Fruit fly (Drosophila melanogaster) whole organism, adult: ENCODE measurements around the gene CG4751.

ENCODE experiments used
- CG11617 ChIP-seq: fragments of 200-800 bp; sonication (Bioruptor generic); optimal IDR thresholded peaks from 2 replicates; lab custom pipeline; 2017; ENCODE audit warnings: mild to moderate bottlenecking, missing biosample characterization, missing genetic modification reagents, missing genetic modification characterization
- CG12768 ChIP-seq: fragments of 200-800 bp; sonication (Bioruptor generic); optimal IDR thresholded peaks from 2 replicates; lab custom pipeline; 2017; ENCODE audit warnings: missing biosample characterization, missing genetic modification characterization, mild to moderate bottlenecking, moderate library complexity, missing genetic modification reagents
- CG14711 ChIP-seq: fragments of 200-800 bp; sonication (Bioruptor generic); optimal IDR thresholded peaks from 2 replicates; lab custom pipeline; 2018; ENCODE audit warnings: missing biosample characterization, mild to moderate bottlenecking, missing genetic modification characterization, moderate library complexity
- CG1620 ChIP-seq: fragments of 200-800 bp; sonication (Bioruptor generic); optimal IDR thresholded peaks from 2 replicates; lab custom pipeline; 2016; ENCODE audit warnings: missing biosample characterization, missing genetic modification characterization
- CG33017 ChIP-seq: fragments of 200-800 bp; sonication (Bioruptor generic); optimal IDR thresholded peaks from 2 replicates; lab custom pipeline; 2018; ENCODE audit warnings: missing biosample characterization, mild to moderate bottlenecking, missing genetic modification characterization, moderate library complexity
- CG5204 ChIP-seq: fragments of 200-800 bp; sonication (Bioruptor generic); optimal IDR thresholded peaks from 2 replicates; lab custom pipeline; 2016; ENCODE audit warnings: missing biosample characterization, missing genetic modification characterization
- CG7045 ChIP-seq: fragments of 200-800 bp; sonication (Bioruptor generic); optimal IDR thresholded peaks from 2 replicates; lab custom pipeline; 2017; ENCODE audit warnings: missing biosample characterization, mild to moderate bottlenecking, missing genetic modification characterization
- CG7101 ChIP-seq: fragments of 200-800 bp; sonication (Bioruptor generic); optimal IDR thresholded peaks from 2 replicates; lab custom pipeline; 2018; ENCODE audit warnings: missing biosample characterization, mild to moderate bottlenecking, missing genetic modification characterization, moderate library complexity
- Clk ChIP-seq: fragments of 200-800 bp; sonication (Bioruptor generic); optimal IDR thresholded peaks from 2 replicates; lab custom pipeline; 2017; ENCODE audit warnings: missing biosample characterization, missing genetic modification characterization
- Crg-1 ChIP-seq: fragments of 200-800 bp; sonication (Bioruptor generic); optimal IDR thresholded peaks from 2 replicates; lab custom pipeline; 2016; ENCODE audit warnings: missing biosample characterization, missing genetic modification characterization
- Hr96 ChIP-seq: fragments of 200-800 bp; sonication (Bioruptor generic); optimal IDR thresholded peaks from 2 replicates; lab custom pipeline; 2016; ENCODE audit warnings: missing biosample characterization, missing genetic modification characterization
- Mnt ChIP-seq: fragments of 200-800 bp; sonication (Bioruptor generic); optimal IDR thresholded peaks from 2 replicates; lab custom pipeline; 2016; ENCODE audit warnings: missing biosample characterization, mild to moderate bottlenecking, missing genetic modification characterization
- bab1 ChIP-seq: fragments of 200-800 bp; sonication (Bioruptor generic); optimal IDR thresholded peaks from 3 replicates; lab custom pipeline; 2019; ENCODE audit warnings: missing biosample characterization, mild to moderate bottlenecking, missing genetic modification characterization, moderate library complexity
- cic ChIP-seq: fragments of 200-800 bp; sonication (Bioruptor generic); optimal IDR thresholded peaks from 2 replicates; lab custom pipeline; 2017; ENCODE audit warnings: missing biosample characterization, mild to moderate bottlenecking, missing genetic modification characterization, moderate library complexity
- cnc ChIP-seq, 2 experiments: fragments of >200 bp; optimal IDR thresholded peaks; 2 replicates each; lab custom pipeline; 2017
- kay ChIP-seq: fragments of 200-800 bp; sonication (Bioruptor generic); peaks from one replicate; lab custom pipeline; 2016; ENCODE audit warnings: missing biosample characterization, missing genetic modification characterization, borderline replicate concordance
- ovo ChIP-seq: fragments of 200-800 bp; sonication (Bioruptor generic); optimal IDR thresholded peaks from 2 replicates; lab custom pipeline; 2016; ENCODE audit warnings: missing biosample characterization, missing genetic modification characterization
- pad ChIP-seq: fragments of 200-800 bp; sonication (Bioruptor generic); optimal IDR thresholded peaks from 3 replicates; lab custom pipeline; 2017; ENCODE audit warnings: missing biosample characterization, missing genetic modification characterization, mild to moderate bottlenecking, moderate library complexity, missing genetic modification reagents
- tj ChIP-seq: fragments of 200-800 bp; sonication (Bioruptor generic); optimal IDR thresholded peaks from 3 replicates; lab custom pipeline; 2017; ENCODE audit warnings: missing biosample characterization, mild to moderate bottlenecking, missing genetic modification characterization, moderate library complexity
- toe ChIP-seq: fragments of 200-800 bp; sonication (Bioruptor generic); optimal IDR thresholded peaks from 2 replicates; lab custom pipeline; 2016; ENCODE audit warnings: missing biosample characterization, missing genetic modification characterization

The CG4751 gene

DNA sequence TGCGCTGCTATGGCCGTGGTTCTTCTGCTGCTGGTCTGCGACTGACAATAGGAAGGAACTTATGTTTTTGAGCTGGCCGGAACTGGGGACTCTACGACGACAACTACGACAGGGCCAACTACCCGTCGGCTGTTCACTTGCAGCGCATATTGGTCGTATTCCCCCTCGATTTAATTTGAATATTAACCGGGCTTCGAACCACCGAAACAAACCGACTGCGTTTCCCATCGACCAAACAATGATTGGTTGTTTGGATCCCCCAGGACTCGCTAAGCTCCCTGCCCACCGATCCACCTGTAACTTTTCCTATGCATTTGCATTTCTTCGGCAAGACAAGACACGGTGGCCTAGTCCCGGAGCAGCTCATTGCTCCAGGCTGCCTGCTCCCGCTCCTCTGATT is 8.9 kb upstream of the CG4751 start, which contains the start of gene Dnaaf4:
Gene Dnaaf4 (minus strand): TSS at position 101 of the 400 bp plus-strand sequence.
- TF ChIP-seq cnc (optimal IDR thresholded peaks at IDR 0.05; lab: Kevin White, UChicago) = no peak
- no peak for TF ChIP-seq Clk (GFP tag; lab: Kevin White, UChicago)
- no peak for TF ChIP-seq CG33017 (tag; lab: Kevin White, UChicago)
- no peak for TF ChIP-seq bab1
- no peak for TF ChIP-seq Hr96 (GFP tag; lab: Kevin White, UChicago)
- TF ChIP-seq CG11617 (GFP tag; lab: Kevin White, UChicago) = no peak
- TF ChIP-seq CG12768 (GFP tag; lab: Kevin White, UChicago) = no peak
- TF ChIP-seq CG7045 (GFP tag; lab: Kevin White, UChicago) = no peak
- no peak for TF ChIP-seq toe (GFP tag; lab: Kevin White, UChicago)
- no peak for TF ChIP-seq tj (GFP tag; lab: Kevin White, UChicago)
- no peak for TF ChIP-seq CG1620 (GFP tag; lab: Kevin White, UChicago)
- no peak for TF ChIP-seq Crg-1 (GFP tag; lab: Kevin White, UChicago)
- no peak for TF ChIP-seq CG5204 (GFP tag; lab: Kevin White, UChicago)
- TF ChIP-seq CG14711 (tag; lab: Kevin White, UChicago) = no peak
- no peak for TF ChIP-seq Mnt
- TF ChIP-seq CG7101 (tag; lab: Kevin White, UChicago) = no peak
- TF ChIP-seq pad = no peak
- no peak for TF ChIP-seq cic (GFP tag; lab: Kevin White, UChicago)
- no peak for TF ChIP-seq ovo (GFP tag; lab: Kevin White, UChicago)
- TF ChIP-seq kay = no peak

DNA sequence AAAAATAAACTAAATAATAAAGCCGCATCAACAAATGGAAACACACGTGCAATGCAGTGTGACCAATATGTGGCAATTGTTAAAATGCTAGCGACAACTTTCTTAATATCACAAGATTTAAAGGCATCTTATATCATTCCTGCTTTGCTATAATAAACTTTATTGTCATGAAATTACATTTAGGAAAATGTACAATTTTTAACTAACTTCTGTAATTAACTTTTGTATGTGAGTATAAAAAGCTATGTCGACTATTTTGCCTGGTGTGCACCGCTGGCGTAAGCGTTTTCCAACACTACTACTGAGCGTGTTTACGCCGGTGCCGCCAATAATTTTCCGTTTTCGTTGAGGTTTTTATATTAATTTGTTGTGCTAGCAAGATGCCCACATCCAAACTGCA is 7.0 kb upstream of the CG4751 start, which contains the start of the genes Csl4 and Nup160:
Gene Csl4 (minus strand): TSS at position 69 of the 400 bp plus-strand sequence.
Gene Nup160 (plus strand): TSS at position 279 of the 400 bp plus-strand sequence.
- TF ChIP-seq tj (GFP tag; lab: Kevin White, UChicago) = peak; percentile 44
- no peak for TF ChIP-seq kay
- TF ChIP-seq CG14711 (tag; lab: Kevin White, UChicago) = peak; percentile 77
- TF ChIP-seq Crg-1 (GFP tag; lab: Kevin White, UChicago) = peak; percentile 89
- peak; percentile 80 for TF ChIP-seq CG12768 (GFP tag; lab: Kevin White, UChicago)
- TF ChIP-seq CG33017 (tag; lab: Kevin White, UChicago) = peak; percentile 74
- TF ChIP-seq CG7045 (GFP tag; lab: Kevin White, UChicago) = peak; percentile 30
- peak; percentile 82 for TF ChIP-seq Hr96 (GFP tag; lab: Kevin White, UChicago)
- peak; percentile 54 for TF ChIP-seq ovo (GFP tag; lab: Kevin White, UChicago)
- no peak for TF ChIP-seq Clk (GFP tag; lab: Kevin White, UChicago)
- peak; percentile 13 for TF ChIP-seq cic (GFP tag; lab: Kevin White, UChicago)
- TF ChIP-seq CG11617 (GFP tag; lab: Kevin White, UChicago) = peak; percentile 78
- no peak for TF ChIP-seq CG5204 (GFP tag; lab: Kevin White, UChicago)
- no peak for TF ChIP-seq cnc (optimal IDR thresholded peaks at IDR 0.05; lab: Kevin White, UChicago)
- peak; percentile 87 for TF ChIP-seq CG1620 (GFP tag; lab: Kevin White, UChicago)
- peak; percentile 86 for TF ChIP-seq CG7101 (tag; lab: Kevin White, UChicago)
- TF ChIP-seq toe (GFP tag; lab: Kevin White, UChicago) = no peak
- peak; percentile 86 for TF ChIP-seq bab1
- peak; percentile 66 for TF ChIP-seq pad
- TF ChIP-seq Mnt = peak; percentile 99

DNA sequence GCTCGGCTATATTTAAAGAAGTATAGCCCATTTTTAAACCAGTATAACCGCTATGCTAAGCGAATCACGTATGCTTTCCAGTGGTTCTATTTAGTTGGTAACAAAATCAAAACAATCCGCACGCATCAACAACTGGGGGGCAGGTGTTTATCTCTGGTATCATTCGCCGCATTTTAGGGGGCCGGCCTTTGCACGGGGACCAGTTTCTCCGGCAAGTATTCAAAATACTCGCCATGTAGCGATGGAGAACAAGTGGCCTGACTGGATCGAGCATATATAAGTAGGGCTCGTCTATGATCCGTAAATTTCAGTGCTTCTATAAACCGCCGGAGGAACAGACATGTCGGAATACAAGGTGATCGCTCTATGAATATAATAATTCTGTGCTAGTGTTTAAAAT is 5.6 kb downstream of the CG4751 start, which contains the start of gene hgo:
Gene hgo (plus strand): TSS at position 301 of the 400 bp plus-strand sequence.
- no peak for TF ChIP-seq toe (GFP tag; lab: Kevin White, UChicago)
- TF ChIP-seq ovo (GFP tag; lab: Kevin White, UChicago) = no peak
- TF ChIP-seq tj (GFP tag; lab: Kevin White, UChicago) = no peak
- no peak for TF ChIP-seq CG12768 (GFP tag; lab: Kevin White, UChicago)
- no peak for TF ChIP-seq kay
- TF ChIP-seq Mnt = no peak
- no peak for TF ChIP-seq CG33017 (tag; lab: Kevin White, UChicago)
- TF ChIP-seq Crg-1 (GFP tag; lab: Kevin White, UChicago) = no peak

DNA sequence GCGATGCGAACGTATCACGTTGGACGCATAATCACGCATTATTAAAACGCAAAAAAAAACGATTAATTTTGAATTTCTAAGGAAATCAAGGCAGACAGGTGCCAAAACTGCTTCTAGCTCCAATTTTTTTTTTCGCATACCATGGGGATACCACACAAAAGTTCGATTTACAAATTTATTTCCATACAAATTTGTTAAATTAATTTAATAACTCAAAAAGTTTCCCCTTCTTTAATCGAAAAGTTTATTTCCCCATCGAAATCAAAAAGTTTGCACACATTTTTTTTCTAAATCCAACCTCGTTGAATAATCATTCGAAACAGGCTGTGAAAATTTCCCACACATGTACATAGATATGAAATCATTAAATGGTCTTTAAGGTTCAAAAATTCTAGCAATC is 14.8 kb downstream of the CG4751 start, which contains the start of gene CG31867:
Gene CG31867 (minus strand): TSS at position 101 of the 400 bp plus-strand sequence.
- TF ChIP-seq CG14711 (tag; lab: Kevin White, UChicago) (no peak), Mnt (no peak), bab1 (no peak)

DNA sequence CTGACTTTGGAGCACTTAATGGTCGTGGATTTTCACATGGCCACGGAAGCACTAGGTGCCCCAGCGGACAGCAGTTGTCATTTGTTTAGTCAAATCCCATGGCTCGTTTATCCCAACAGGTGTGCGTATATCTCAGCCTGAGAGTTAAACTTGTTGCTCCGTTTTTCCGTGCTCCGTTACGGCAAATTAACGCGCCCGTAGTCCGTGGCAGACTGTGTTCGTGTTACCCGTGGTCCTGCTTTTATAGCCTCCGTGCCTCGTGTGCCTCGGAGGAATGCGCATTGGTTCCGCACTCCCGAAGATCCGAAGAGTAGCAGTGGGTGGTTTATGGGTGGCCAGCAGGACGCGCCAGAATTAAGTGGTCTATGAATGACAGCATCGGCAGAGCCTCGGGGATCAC is 18.4 kb downstream of the CG4751 start, which contains the start of gene Gyc32E:
Gene Gyc32E (minus strand): TSS at position 133 of the 400 bp plus-strand sequence.
- TF ChIP-seq Crg-1 (GFP tag; lab: Kevin White, UChicago) (no peak), kay (no peak), toe (GFP tag; lab: Kevin White, UChicago) (no peak), CG14711 (tag; lab: Kevin White, UChicago) (no peak), Clk (GFP tag; lab: Kevin White, UChicago) (no peak), pad (no peak), CG11617 (GFP tag; lab: Kevin White, UChicago) (no peak), CG5204 (GFP tag; lab: Kevin White, UChicago) (no peak), cic (GFP tag; lab: Kevin White, UChicago) (no peak), tj (GFP tag; lab: Kevin White, UChicago) (no peak), CG7045 (GFP tag; lab: Kevin White, UChicago) (no peak), CG7101 (tag; lab: Kevin White, UChicago) (no peak), Hr96 (GFP tag; lab: Kevin White, UChicago) (no peak), CG1620 (GFP tag; lab: Kevin White, UChicago) (no peak), bab1 (no peak), CG33017 (tag; lab: Kevin White, UChicago) (no peak), ovo (GFP tag; lab: Kevin White, UChicago) (no peak), CG12768 (GFP tag; lab: Kevin White, UChicago) (no peak), cnc (optimal IDR thresholded peaks at IDR 0.05; lab: Kevin White, UChicago) (no peak)
